Fruit fly (Drosophila melanogaster) whole organism, prepupa: Measurements from ENCODE around the gene SecCl.

Source experiments
- Blimp-1 ChIP-seq: fragments of 200-800 bp; sonication (Bioruptor generic); optimal IDR thresholded peaks from 3 replicates; lab custom pipeline; 2017; ENCODE audit warnings: missing biosample characterization, missing genetic modification characterization, mild to moderate bottlenecking, moderate library complexity, missing genetic modification reagents
- CG10631 ChIP-seq: fragments of 200-800 bp; sonication (Bioruptor generic); optimal IDR thresholded peaks from 2 replicates; lab custom pipeline; 2016; ENCODE audit warnings: missing biosample characterization, missing genetic modification characterization
- CG10669 ChIP-seq: fragments of 200-800 bp; sonication (Bioruptor generic); optimal IDR thresholded peaks from 3 replicates; lab custom pipeline; 2018; ENCODE audit warnings: missing biosample characterization, mild to moderate bottlenecking, missing genetic modification characterization, moderate library complexity
- CG11294 ChIP-seq: fragments of 200-800 bp; sonication (Bioruptor generic); IDR thresholded peaks from 2 replicates; pipeline ENCODE4 v1.3.6; 2022; ENCODE audit warnings: missing biosample characterization, missing genetic modification characterization
- CG11762 ChIP-seq: fragments of 200-800 bp; sonication (Bioruptor generic); optimal IDR thresholded peaks from 3 replicates; lab custom pipeline; 2016; ENCODE audit warnings: missing biosample characterization, missing genetic modification characterization; ENCODE audit not compliant: insufficient read depth
- CG11902 ChIP-seq: fragments of 200-800 bp; sonication (Bioruptor generic); optimal IDR thresholded peaks from 3 replicates; lab custom pipeline; 2016; ENCODE audit warnings: missing biosample characterization, missing genetic modification characterization
- CG15336 ChIP-seq: fragments of 200-800 bp; sonication (Bioruptor generic); IDR thresholded peaks from 2 replicates; pipeline ENCODE4 v1.3.6; 2022; ENCODE audit warnings: missing biosample characterization, missing genetic modification characterization
- CG1621 ChIP-seq: fragments of 200-800 bp; sonication (Bioruptor generic); optimal IDR thresholded peaks from 3 replicates; lab custom pipeline; 2018; ENCODE audit warnings: missing biosample characterization, mild to moderate bottlenecking, missing genetic modification characterization
- CG3032 ChIP-seq: fragments of 200-800 bp; optimal IDR thresholded peaks from 2 replicates; lab custom pipeline; 2019; ENCODE audit warnings: missing biosample characterization, mild to moderate bottlenecking, missing genetic modification characterization, moderate library complexity
- CG31627 ChIP-seq: fragments of 200-800 bp; sonication (Bioruptor generic); optimal IDR thresholded peaks from 3 replicates; lab custom pipeline; 2016; ENCODE audit warnings: missing biosample characterization, missing genetic modification characterization
- CG32006 ChIP-seq: fragments of 200-800 bp; sonication (Bioruptor generic); optimal IDR thresholded peaks from 3 replicates; lab custom pipeline; 2017; ENCODE audit warnings: missing biosample characterization, mild to moderate bottlenecking, missing genetic modification characterization
- CG3919 ChIP-seq: fragments of 200-800 bp; sonication (Bioruptor generic); optimal IDR thresholded peaks from 3 replicates; lab custom pipeline; 2016; ENCODE audit warnings: missing biosample characterization, missing genetic modification characterization
- CG6163 ChIP-seq: fragments of 200-800 bp; sonication (Bioruptor generic); IDR thresholded peaks from 3 replicates; pipeline ENCODE4 v1.3.6; 2022; ENCODE audit warnings: missing biosample characterization, missing genetic modification characterization
- CG6276 ChIP-seq: fragments of 200-800 bp; sonication (Bioruptor generic); optimal IDR thresholded peaks from 2 replicates; lab custom pipeline; 2017; ENCODE audit warnings: missing biosample characterization, mild to moderate bottlenecking, missing genetic modification characterization
- CG6792 ChIP-seq: fragments of 200-800 bp; sonication (Bioruptor generic); optimal IDR thresholded peaks from 3 replicates; lab custom pipeline; 2016; ENCODE audit warnings: missing biosample characterization, missing genetic modification characterization
- CG6854 ChIP-seq: fragments of 200-800 bp; sonication (Bioruptor generic); optimal IDR thresholded peaks from 2 replicates; lab custom pipeline; 2017; ENCODE audit warnings: missing biosample characterization, mild to moderate bottlenecking, missing genetic modification characterization
- CG7368 ChIP-seq: fragments of 200-800 bp; sonication (Bioruptor generic); optimal IDR thresholded peaks from 3 replicates; lab custom pipeline; 2016; ENCODE audit warnings: missing biosample characterization, missing genetic modification characterization
- CG8319 ChIP-seq: fragments of 200-800 bp; sonication (Bioruptor generic); optimal IDR thresholded peaks from 3 replicates; lab custom pipeline; 2016; ENCODE audit warnings: missing biosample characterization, missing genetic modification characterization
- CG8632 ChIP-seq: fragments of 200-800 bp; sonication (Bioruptor generic); optimal IDR thresholded peaks from 3 replicates; lab custom pipeline; 2016; ENCODE audit warnings: missing biosample characterization, missing genetic modification characterization
- Eip75B ChIP-seq: fragments of 200-800 bp; sonication (Bioruptor generic); optimal IDR thresholded peaks from 3 replicates; lab custom pipeline; 2016; ENCODE audit warnings: missing biosample characterization, missing genetic modification characterization
- Eip93F ChIP-seq: fragments of 200-800 bp; sonication (Bioruptor generic); optimal IDR thresholded peaks from 2 replicates; lab custom pipeline; 2016; ENCODE audit warnings: missing biosample characterization, mild to moderate bottlenecking, missing genetic modification characterization
- Ets96B ChIP-seq: fragments of 200-800 bp; optimal IDR thresholded peaks from 2 replicates; lab custom pipeline; 2019; ENCODE audit warnings: missing biosample characterization, mild to moderate bottlenecking, missing genetic modification characterization, moderate library complexity
- Hr38 ChIP-seq: sonication (Bioruptor generic); optimal IDR thresholded peaks from 2 replicates; lab custom pipeline; 2016; ENCODE audit warnings: missing biosample characterization, missing genetic modification characterization
- Hr39 ChIP-seq: fragments of 200-800 bp; sonication (Bioruptor generic); optimal IDR thresholded peaks from 2 replicates; lab custom pipeline; 2016; ENCODE audit warnings: missing biosample characterization, missing genetic modification characterization
- Hr4 ChIP-seq: fragments of 200-800 bp; sonication (Bioruptor generic); optimal IDR thresholded peaks from 3 replicates; lab custom pipeline; 2016; ENCODE audit warnings: missing biosample characterization, missing genetic modification characterization
- Lpt ChIP-seq: fragments of 200-800 bp; sonication (Bioruptor generic); optimal IDR thresholded peaks from 3 replicates; lab custom pipeline; 2016; ENCODE audit warnings: missing biosample characterization, missing genetic modification characterization
- OdsH ChIP-seq: fragments of 200-800 bp; sonication (Bioruptor generic); optimal IDR thresholded peaks from 3 replicates; lab custom pipeline; 2016; ENCODE audit warnings: missing biosample characterization, missing genetic modification characterization
- Sox102F ChIP-seq: fragments of 200-800 bp; sonication (Bioruptor generic); optimal IDR thresholded peaks from 2 replicates; lab custom pipeline; 2016; ENCODE audit warnings: missing biosample characterization, mild to moderate bottlenecking, missing genetic modification characterization
- Sox14 ChIP-seq: fragments of 200-800 bp; sonication (Bioruptor generic); optimal IDR thresholded peaks from 3 replicates; lab custom pipeline; 2016; ENCODE audit warnings: missing biosample characterization, missing genetic modification characterization
- Sox15 ChIP-seq: fragments of 200-800 bp; sonication (Bioruptor generic); optimal IDR thresholded peaks from 3 replicates; lab custom pipeline; 2016; ENCODE audit warnings: missing biosample characterization, missing genetic modification characterization
- acj6 ChIP-seq: fragments of 200-800 bp; sonication (Bioruptor generic); optimal IDR thresholded peaks from 3 replicates; lab custom pipeline; 2016; ENCODE audit warnings: missing biosample characterization, missing genetic modification characterization
- cyc ChIP-seq: fragments of 200-800 bp; sonication (Bioruptor generic); optimal IDR thresholded peaks from 3 replicates; lab custom pipeline; 2016; ENCODE audit warnings: missing biosample characterization, missing genetic modification characterization
- dac ChIP-seq: fragments of 200-800 bp; sonication (Bioruptor generic); optimal IDR thresholded peaks from 2 replicates; lab custom pipeline; 2017; ENCODE audit warnings: missing biosample characterization, mild to moderate bottlenecking, missing genetic modification characterization
- dsx ChIP-seq: fragments of 200-800 bp; optimal IDR thresholded peaks from 3 replicates; lab custom pipeline; 2019; ENCODE audit warnings: missing biosample characterization, mild to moderate bottlenecking, missing genetic modification characterization, moderate library complexity; ENCODE audit not compliant: poor library complexity, severe bottlenecking
- eg ChIP-seq: fragments of 200-800 bp; sonication (Bioruptor generic); IDR thresholded peaks from 3 replicates; pipeline ENCODE4 v1.3.6; 2022; ENCODE audit warnings: missing biosample characterization, missing genetic modification characterization
- fd59A ChIP-seq: fragments of 200-800 bp; sonication (Bioruptor generic); optimal IDR thresholded peaks from 2 replicates; lab custom pipeline; 2017; ENCODE audit warnings: missing biosample characterization, mild to moderate bottlenecking, missing genetic modification characterization, missing genetic modification reagents
- fd85E ChIP-seq: fragments of 200-800 bp; sonication (Bioruptor generic); optimal IDR thresholded peaks from 3 replicates; lab custom pipeline; 2016; ENCODE audit warnings: missing biosample characterization, missing genetic modification characterization
- fkh ChIP-seq: fragments of 200-800 bp; sonication (Bioruptor generic); optimal IDR thresholded peaks from 3 replicates; lab custom pipeline; 2017; ENCODE audit warnings: missing biosample characterization, mild to moderate bottlenecking, missing genetic modification characterization, moderate library complexity
- lz ChIP-seq: fragments of 200-800 bp; sonication (Bioruptor generic); optimal IDR thresholded peaks from 3 replicates; lab custom pipeline; 2016; ENCODE audit warnings: missing biosample characterization, missing genetic modification characterization
- net ChIP-seq: fragments of 200-800 bp; sonication (Bioruptor generic); optimal IDR thresholded peaks from 3 replicates; lab custom pipeline; 2016; ENCODE audit warnings: missing biosample characterization, missing genetic modification characterization
- pdm3 ChIP-seq: fragments of 200-800 bp; sonication (Bioruptor generic); optimal IDR thresholded peaks from 3 replicates; lab custom pipeline; 2016; ENCODE audit warnings: missing biosample characterization, missing genetic modification characterization
- salr ChIP-seq, 2 experiments: fragments of 200-800 bp; sonication (Bioruptor generic); optimal IDR thresholded peaks; 3 replicates each; lab custom pipeline; 2016 to 2018; ENCODE audit warnings: missing biosample characterization in 2 of 2, missing genetic modification characterization in 2 of 2, mild to moderate bottlenecking in 1 of 2
- spab ChIP-seq: fragments of 200-800 bp; sonication (Bioruptor generic); optimal IDR thresholded peaks from 2 replicates; lab custom pipeline; 2017; ENCODE audit warnings: missing biosample characterization, mild to moderate bottlenecking, missing genetic modification characterization, missing genetic modification reagents
- ss ChIP-seq, 2 experiments: fragments of 200-800 bp; sonication (Bioruptor generic); optimal IDR thresholded peaks; 2 replicates in 1 of 2; 3 replicates in 1 of 2; lab custom pipeline; 2017 to 2018; ENCODE audit warnings: mild to moderate bottlenecking in 2 of 2, missing biosample characterization in 2 of 2, missing genetic modification characterization in 2 of 2, moderate library complexity in 1 of 2
- svp ChIP-seq: fragments of 200-800 bp; sonication (Bioruptor generic); peaks from one replicate; lab custom pipeline; 2016; ENCODE audit warnings: missing biosample characterization, missing genetic modification characterization
- topi ChIP-seq: fragments of 200-800 bp; sonication (Bioruptor generic); optimal IDR thresholded peaks from 3 replicates; lab custom pipeline; 2016; ENCODE audit warnings: missing biosample characterization, missing genetic modification characterization
- vri ChIP-seq: fragments of 200-800 bp; sonication (Bioruptor generic); optimal IDR thresholded peaks from 3 replicates; lab custom pipeline; 2016; ENCODE audit warnings: missing biosample characterization, mild to moderate bottlenecking, missing genetic modification characterization

Gene SecCl

DNA sequence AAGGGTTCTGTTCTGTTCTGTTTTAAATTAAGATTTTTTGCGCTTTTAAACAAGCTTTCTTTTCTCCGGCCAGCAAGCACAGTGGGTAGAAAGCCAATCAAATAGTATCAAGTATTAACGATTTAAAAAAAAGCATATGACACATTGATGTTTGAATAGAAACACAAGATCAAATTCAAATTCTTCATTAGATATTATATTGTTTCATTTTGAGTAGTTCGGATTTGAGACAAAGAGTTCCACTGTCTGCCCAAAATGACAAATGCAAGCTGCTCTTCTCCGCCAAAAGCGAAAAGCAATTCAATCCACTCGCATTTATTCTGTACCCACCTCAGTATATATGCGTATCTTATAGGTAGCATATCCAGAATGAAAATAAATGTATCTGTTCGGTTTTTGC, 32.3 kb downstream of the SecCl start (continued):
- TF ChIP-seq CG6163 (GFP tag; lab: Robert Waterston, UW) (peak; percentile 76), CG15336 (GFP tag; lab: Robert Waterston, UW) (peak; percentile 71), Ets96B (no peak), CG11902 (GFP tag; lab: Kevin White, UChicago) (peak; percentile 51), CG7368 (peak; percentile 29), Sox102F (GFP tag; lab: Kevin White, UChicago) (peak; percentile 91), OdsH (GFP tag; lab: Kevin White, UChicago) (peak; percentile 46), CG8632 (GFP tag; lab: Kevin White, UChicago) (peak; percentile 65), spab (GFP tag; lab: Kevin White, UChicago) (no peak), CG8319 (peak; percentile 54), lz (peak; percentile 88), Sox15 (GFP tag; lab: Kevin White, UChicago) (peak; percentile 66), CG11762 (GFP tag; lab: Kevin White, UChicago) (peak; percentile 24), pdm3 (GFP tag; lab: Kevin White, UChicago) (peak; percentile 68), CG32006 (peak; percentile 38), CG31627 (GFP tag; lab: Kevin White, UChicago) (peak; percentile 89), cyc (GFP tag; lab: Kevin White, UChicago) (peak; percentile 83), acj6 (GFP tag; lab: Kevin White, UChicago) (peak; percentile 75), Hr38 (GFP tag; lab: Kevin White, UChicago) (no peak), eg (GFP tag; lab: Robert Waterston, UW) (peak; percentile 65), dac (GFP tag; lab: Kevin White, UChicago) (no peak), CG1621 (tag; lab: Kevin White, UChicago) (no peak)

- TF ChIP-seq ss (GFP tag; optimal IDR thresholded peaks at IDR 0.05; lab: Kevin White, UChicago) (no peak), Sox14 (GFP tag; lab: Kevin White, UChicago) (peak; percentile 40), topi (GFP tag; lab: Kevin White, UChicago) (no peak), Sox102F (GFP tag; lab: Kevin White, UChicago) (no peak), CG3032 (no peak), CG8319 (no peak), Eip75B (GFP tag; lab: Kevin White, UChicago) (peak; percentile 38), CG10631 (GFP tag; lab: Kevin White, UChicago) (peak; percentile 62), net (GFP tag; lab: Kevin White, UChicago) (no peak), fkh (GFP tag; lab: Kevin White, UChicago) (no peak), CG11762 (GFP tag; lab: Kevin White, UChicago) (no peak), Hr38 (GFP tag; lab: Kevin White, UChicago) (no peak), CG10669 (GFP tag; lab: Kevin White, UChicago) (no peak), CG11294 (no peak), CG3919 (GFP tag; lab: Kevin White, UChicago) (peak; percentile 15), CG32006 (peak; percentile 29), CG6276 (GFP tag; lab: Kevin White, UChicago) (peak; percentile 13), fd59A (GFP tag; lab: Kevin White, UChicago) (no peak), salr (GFP tag; optimal IDR thresholded peaks at IDR 0.05; lab: Kevin White, UChicago) (peak in 1 of 2 experiments; percentile 51), CG6163 (GFP tag; lab: Robert Waterston, UW) (peak; percentile 58; the same call in 2 of the 3 replicates), Lpt (GFP tag; lab: Kevin White, UChicago) (peak; percentile 31), lz (no peak), CG1621 (tag; lab: Kevin White, UChicago) (no peak), vri (GFP tag; lab: Kevin White, UChicago) (no peak), Hr39 (no peak), CG6792 (GFP tag; lab: Kevin White, UChicago) (no peak), cyc (GFP tag; lab: Kevin White, UChicago) (no peak), dsx (GFP tag; lab: Kevin White, UChicago) (no peak), eg (GFP tag; lab: Robert Waterston, UW) (peak; percentile 58), pdm3 (GFP tag; lab: Kevin White, UChicago) (peak; percentile 36), Eip93F (GFP tag; lab: Kevin White, UChicago) (no peak), CG7368 (no peak), Hr4 (GFP tag; lab: Kevin White, UChicago) (peak; percentile 16), OdsH (GFP tag; lab: Kevin White, UChicago) (peak; percentile 11), CG31627 (GFP tag; lab: Kevin White, UChicago) (no peak), CG6854 (no peak), fd85E (GFP tag; lab: Kevin White, UChicago) (no peak), svp (GFP tag; lab: Kevin White, UChicago) (no peak), Sox15 (GFP tag; lab: Kevin White, UChicago) (no peak), Blimp-1 (GFP tag; lab: Kevin White, UChicago) (no peak), Ets96B (no peak)
Observed at dm6 chr3L:17504538-17504937, 34.6 kb downstream of the SecCl start.
